Fruit fly (Drosophila melanogaster) whole organism, embryonic: ENCODE results near the gene Gcna.

ENCODE experiments used
- CG15601 ChIP-seq: fragments of 200-800 bp; sonication (Bioruptor generic); optimal IDR thresholded peaks from 3 replicates; lab custom pipeline; 2019; ENCODE audit warnings: missing biosample characterization, mild to moderate bottlenecking, missing genetic modification characterization, moderate library complexity
- CG34224 ChIP-seq: fragments of 200-800 bp; sonication (Bioruptor generic); IDR thresholded peaks from 3 replicates; pipeline ENCODE4 v1.3.6; 2022; ENCODE audit warnings: missing biosample characterization, missing genetic modification characterization; ENCODE audit not compliant: partially characterized antibody
- D19A ChIP-seq: fragments of 200-800 bp; optimal IDR thresholded peaks from 3 replicates; lab custom pipeline; 2019; ENCODE audit warnings: missing biosample characterization, mild to moderate bottlenecking, missing genetic modification characterization, moderate library complexity
- HLH3B ChIP-seq: fragments of 200-800 bp; sonication (Bioruptor generic); IDR thresholded peaks from 2 replicates; pipeline ENCODE4 v1.3.6; 2022; ENCODE audit warnings: missing biosample characterization, missing genetic modification characterization

DNA sequence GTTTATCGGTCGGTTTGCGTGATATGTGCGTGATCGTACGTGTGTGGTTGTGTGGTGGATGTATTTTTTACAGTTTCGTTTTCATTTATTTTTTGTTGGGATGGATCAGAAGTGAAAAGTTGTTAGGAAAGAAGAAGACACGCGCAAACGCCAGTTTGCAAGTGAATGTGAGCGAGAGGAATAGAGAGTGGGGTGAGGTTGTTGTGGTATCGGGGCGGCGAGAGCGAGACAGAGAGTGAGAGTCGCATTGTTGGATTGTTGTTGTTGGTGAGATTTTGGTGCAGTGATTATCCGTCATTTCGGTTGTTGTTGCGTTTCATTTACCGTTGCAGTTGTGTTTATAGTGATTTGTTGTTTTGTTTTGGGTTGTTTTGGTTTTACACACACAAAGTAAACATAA, 27.9 kb upstream of the Gcna start:
- TF ChIP-seq CG15601 (tag; lab: Kevin White, UChicago) (no peak), HLH3B (GFP tag; lab: Robert Waterston, UW) (no peak), CG34224 (GFP tag; lab: Robert Waterston, UW) (no peak), D19A (tag; lab: Kevin White, UChicago) (no peak)
